Worm (Caenorhabditis elegans): ENCODE data around the gene F14D7.2.
"Not testable (repeated sequence)": the region's sequence is repeated elsewhere in the genome, so short reads cannot be mapped to it uniquely, and the experiment has no call there.

- TF ChIP-seq ceh-9 (tag; optimal IDR thresholded peaks at IDR 0.05); nfya-1 (tag; optimal IDR thresholded peaks at IDR 0.05); pqm-1 (tag; optimal IDR thresholded peaks at IDR 0.05); hlh-8 (tag; optimal IDR thresholded peaks at IDR 0.05); nhr-11 (tag; optimal IDR thresholded peaks at IDR 0.05); ref-2 (tag; optimal IDR thresholded peaks at IDR 0.05); ama-1 (optimal IDR thresholded peaks at IDR 0.05); fkh-10 (GFP tag; optimal IDR thresholded peaks at IDR 0.05); pha-2 (tag; optimal IDR thresholded peaks at IDR 0.05); ets-4 (tag; optimal IDR thresholded peaks at IDR 0.05); ceh-34 (tag; optimal IDR thresholded peaks at IDR 0.05): not testable (repeated sequence)
Measured at ce11 chrV:14274268-14274667, 19.2 kb downstream of the F14D7.2 start, which contains the start of gene F40G12.7.

Measured in whole organism, late embryonic.